Worm (Caenorhabditis elegans) whole organism, L2 larva: ENCODE data around the gene srbc-40.

Experiments
- R02D3.7 ChIP-seq: fragments of 150-350 bp; optimal IDR thresholded peaks from 2 replicates; lab custom pipeline; 2014; ENCODE audit warnings: missing biosample characterization, missing genetic modification characterization
- Y55F3AM.14 ChIP-seq: fragments of 200-800 bp; sonication (Bioruptor generic); optimal IDR thresholded peaks from 2 replicates; lab custom pipeline; 2018; ENCODE audit warnings: mild to moderate bottlenecking, missing genetic modification characterization, missing compliant biosample characterization
- ZK546.5 ChIP-seq: sonication (generic microtip); optimal IDR thresholded peaks from 2 replicates; lab custom pipeline; 2017; ENCODE audit warnings: missing biosample characterization, missing genetic modification characterization
- alr-1 ChIP-seq: fragments of 150-350 bp; optimal IDR thresholded peaks from 2 replicates; lab custom pipeline; 2014; ENCODE audit warnings: missing biosample characterization, missing genetic modification characterization
- aly-2 ChIP-seq: fragments of 150-350 bp; optimal IDR thresholded peaks from 2 replicates; lab custom pipeline; 2014; ENCODE audit warnings: missing biosample characterization, missing genetic modification characterization
- ama-1 ChIP-seq: fragments of 150-350 bp; optimal IDR thresholded peaks from 2 replicates; lab custom pipeline; 2018; ENCODE audit warnings: inconsistent platforms
- crh-2 ChIP-seq: sonication (generic microtip); optimal IDR thresholded peaks from 2 replicates; lab custom pipeline; 2017; ENCODE audit warnings: missing biosample characterization, missing genetic modification characterization
- dmd-4 ChIP-seq: sonication (generic microtip); optimal IDR thresholded peaks from 2 replicates; lab custom pipeline; 2017; ENCODE audit warnings: missing biosample characterization, missing genetic modification characterization
- egl-27 ChIP-seq: sonication (generic microtip); optimal IDR thresholded peaks from 3 replicates; lab custom pipeline; 2017; ENCODE audit warnings: missing biosample characterization, missing genetic modification reagents, missing genetic modification characterization
- fos-1 ChIP-seq: fragments of 150-350 bp; optimal IDR thresholded peaks from 2 replicates; lab custom pipeline; 2014; ENCODE audit warnings: missing biosample characterization, missing genetic modification characterization
- gmeb-1 ChIP-seq: fragments of 150-350 bp; optimal IDR thresholded peaks from 2 replicates; lab custom pipeline; 2014; ENCODE audit warnings: missing biosample characterization, missing genetic modification characterization
- lin-11 ChIP-seq: fragments of 150-350 bp; sonication (generic microtip); optimal IDR thresholded peaks from 2 replicates; lab custom pipeline; 2014; ENCODE audit warnings: missing biosample characterization, missing genetic modification characterization, inconsistent platforms, mixed read lengths
- lin-39 ChIP-seq: fragments of 150-350 bp; optimal IDR thresholded peaks from 2 replicates; lab custom pipeline; 2014; ENCODE audit warnings: missing biosample characterization, missing genetic modification reagents, missing genetic modification characterization
- lsy-2 ChIP-seq, 2 experiments: fragments of 150-350 bp in 1 of 2; sonication (generic microtip) in 1 of 2; optimal IDR thresholded peaks; 2 replicates each; lab custom pipeline; 2014 to 2017; ENCODE audit warnings: missing biosample characterization in 2 of 2, missing genetic modification characterization in 2 of 2
- mdl-1 ChIP-seq, 2 experiments: fragments of 150-350 bp in 1 of 2; sonication (generic microtip) in 1 of 2; optimal IDR thresholded peaks; 2 replicates each; lab custom pipeline; 2017; ENCODE audit warnings: missing biosample characterization in 2 of 2, missing genetic modification characterization in 2 of 2
- nhr-10 ChIP-seq: sonication (generic microtip); optimal IDR thresholded peaks from 2 replicates; lab custom pipeline; 2017; ENCODE audit warnings: missing biosample characterization, missing genetic modification characterization
- nhr-11 ChIP-seq: fragments of 150-350 bp; optimal IDR thresholded peaks from 2 replicates; lab custom pipeline; 2014; ENCODE audit warnings: missing biosample characterization, missing genetic modification characterization
- nhr-12 ChIP-seq: fragments of 150-350 bp; optimal IDR thresholded peaks from 2 replicates; lab custom pipeline; 2014; ENCODE audit warnings: missing biosample characterization, missing genetic modification characterization
- nhr-129 ChIP-seq: fragments of 150-350 bp; optimal IDR thresholded peaks from 2 replicates; lab custom pipeline; 2014; ENCODE audit warnings: missing biosample characterization, missing genetic modification characterization
- nhr-21 ChIP-seq: fragments of 150-350 bp; optimal IDR thresholded peaks from 2 replicates; lab custom pipeline; 2014; ENCODE audit warnings: missing biosample characterization, missing genetic modification characterization
- nhr-23 ChIP-seq: fragments of 150-350 bp; optimal IDR thresholded peaks from 2 replicates; lab custom pipeline; 2014; ENCODE audit warnings: missing biosample characterization, missing genetic modification reagents, missing genetic modification characterization
- nhr-25 ChIP-seq: fragments of 150-350 bp; sonication (generic microtip); optimal IDR thresholded peaks from 3 replicates; lab custom pipeline; 2014; ENCODE audit warnings: missing biosample characterization, missing genetic modification characterization
- nhr-6 ChIP-seq: fragments of 150-350 bp; optimal IDR thresholded peaks from 2 replicates; lab custom pipeline; 2014; ENCODE audit warnings: missing biosample characterization, missing genetic modification characterization
- nhr-77 ChIP-seq: fragments of 150-350 bp; optimal IDR thresholded peaks from 2 replicates; lab custom pipeline; 2014; ENCODE audit warnings: missing biosample characterization, missing genetic modification characterization
- peb-1 ChIP-seq: fragments of 150-350 bp; optimal IDR thresholded peaks from 2 replicates; lab custom pipeline; 2014; ENCODE audit warnings: missing biosample characterization, missing genetic modification characterization
- skn-1 ChIP-seq: sonication (generic microtip); optimal IDR thresholded peaks from 2 replicates; lab custom pipeline; 2017; ENCODE audit warnings: missing biosample characterization, missing genetic modification characterization
- sma-3 ChIP-seq: sonication (generic microtip); optimal IDR thresholded peaks from 2 replicates; lab custom pipeline; 2016; ENCODE audit warnings: missing genetic modification reagents, missing genetic modification characterization, missing compliant biosample characterization
- sma-9 ChIP-seq, 2 experiments: fragments of 150-350 bp in 1 of 2; sonication (generic microtip) in 1 of 2; optimal IDR thresholded peaks; 2 replicates each; lab custom pipeline; 2014 to 2016; ENCODE audit warnings: missing genetic modification characterization in 2 of 2, mild to moderate bottlenecking in 1 of 2, missing biosample characterization in 1 of 2, missing compliant biosample characterization in 1 of 2, missing genetic modification reagents in 1 of 2, moderate library complexity in 1 of 2
- unc-39 ChIP-seq: fragments of 150-350 bp; optimal IDR thresholded peaks from 2 replicates; lab custom pipeline; 2014; ENCODE audit warnings: missing biosample characterization, missing genetic modification characterization
- unc-55 ChIP-seq: fragments of 150-350 bp; sonication (generic microtip); optimal IDR thresholded peaks from 3 replicates; lab custom pipeline; 2014; ENCODE audit warnings: missing biosample characterization, missing genetic modification reagents, missing genetic modification characterization
- unc-62 ChIP-seq: fragments of 150-350 bp; optimal IDR thresholded peaks from 2 replicates; lab custom pipeline; 2014; ENCODE audit warnings: missing biosample characterization, missing genetic modification reagents, missing genetic modification characterization
- zag-1 ChIP-seq: fragments of 150-350 bp; optimal IDR thresholded peaks from 2 replicates; lab custom pipeline; 2014; ENCODE audit warnings: missing biosample characterization, missing genetic modification characterization
- ztf-11 ChIP-seq: sonication (generic microtip); optimal IDR thresholded peaks from 2 replicates; lab custom pipeline; 2017; ENCODE audit warnings: missing biosample characterization, missing genetic modification characterization
- ztf-4 ChIP-seq: fragments of 150-350 bp; optimal IDR thresholded peaks from 2 replicates; lab custom pipeline; 2014; ENCODE audit warnings: missing biosample characterization, missing genetic modification characterization

Gene srbc-40

DNA sequence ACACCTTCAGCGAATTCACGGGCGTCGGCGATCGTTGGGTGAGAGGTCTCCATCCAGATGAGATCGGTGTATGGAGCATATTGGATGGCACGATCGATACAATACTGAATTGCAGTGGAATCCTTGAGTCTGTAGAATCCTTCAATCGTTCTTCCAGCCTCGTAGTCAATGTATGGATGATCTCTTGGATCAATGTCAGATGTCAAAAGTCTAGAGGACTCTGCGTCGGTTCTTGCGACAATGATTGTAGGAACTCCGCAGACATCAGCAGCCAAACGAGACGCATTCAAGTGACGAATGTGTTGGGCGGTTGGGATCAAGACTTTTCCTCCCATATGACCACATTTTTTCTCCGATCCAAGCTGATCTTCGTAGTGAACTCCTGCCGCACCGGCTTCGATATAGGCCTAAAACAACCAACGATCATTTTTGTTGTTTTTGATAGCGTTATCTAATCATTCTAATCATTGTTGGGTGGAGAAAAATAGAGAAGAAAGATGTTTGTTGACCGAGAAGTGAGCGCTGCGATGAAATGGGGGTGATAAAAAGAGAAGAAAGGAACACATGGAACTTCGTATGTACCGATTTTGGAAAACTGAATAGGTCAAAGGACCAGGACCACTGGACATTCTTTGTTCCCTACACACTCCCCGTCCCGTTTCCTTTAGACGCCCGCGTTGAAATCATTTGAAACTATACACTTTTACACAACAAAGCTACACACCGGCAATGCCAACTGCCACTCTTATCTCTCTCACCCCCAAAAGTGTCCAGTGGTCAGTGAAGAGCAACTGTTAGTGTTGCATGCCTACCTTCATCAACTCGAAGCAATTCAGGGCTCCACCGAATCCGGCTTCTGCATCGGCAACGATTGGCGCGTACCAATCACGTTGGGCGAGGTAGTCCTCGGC is 7.2 kb upstream of the srbc-40 start (continued):
- TF ChIP-seq nhr-77 (tag; lab: Kevin White, UChicago) (no peak), ZK546.5 (tag; lab: Kevin White, UChicago) (no peak), lin-39 (no peak), lin-11 (tag; lab: Kevin White, UChicago) (peak; percentile 38), mdl-1 (tag; optimal IDR thresholded peaks at IDR 0.05; lab: Kevin White, UChicago) (no peak), dmd-4 (tag; lab: Kevin White, UChicago) (no peak), sma-3 (GFP tag; lab: Kevin White, UChicago) (no peak), unc-39 (tag; lab: Kevin White, UChicago) (no peak), zag-1 (no peak), sma-9 (GFP tag; optimal IDR thresholded peaks at IDR 0.05; lab: Kevin White, UChicago) (peak; percentile 20), sma-9 (tag; optimal IDR thresholded peaks at IDR 0.05; lab: Kevin White, UChicago) (no peak), nhr-11 (no peak), nhr-23 (tag; lab: Kevin White, UChicago) (no peak), egl-27 (tag; lab: Kevin White, UChicago) (no peak), alr-1 (no peak), peb-1 (no peak), nhr-25 (no peak), gmeb-1 (no peak), skn-1 (no peak), nhr-10 (tag; lab: Kevin White, UChicago) (no peak), nhr-129 (tag; lab: Kevin White, UChicago) (peak; percentile 19)
- TF ChIP-seq, all 48 proteins: peak for 10

DNA sequence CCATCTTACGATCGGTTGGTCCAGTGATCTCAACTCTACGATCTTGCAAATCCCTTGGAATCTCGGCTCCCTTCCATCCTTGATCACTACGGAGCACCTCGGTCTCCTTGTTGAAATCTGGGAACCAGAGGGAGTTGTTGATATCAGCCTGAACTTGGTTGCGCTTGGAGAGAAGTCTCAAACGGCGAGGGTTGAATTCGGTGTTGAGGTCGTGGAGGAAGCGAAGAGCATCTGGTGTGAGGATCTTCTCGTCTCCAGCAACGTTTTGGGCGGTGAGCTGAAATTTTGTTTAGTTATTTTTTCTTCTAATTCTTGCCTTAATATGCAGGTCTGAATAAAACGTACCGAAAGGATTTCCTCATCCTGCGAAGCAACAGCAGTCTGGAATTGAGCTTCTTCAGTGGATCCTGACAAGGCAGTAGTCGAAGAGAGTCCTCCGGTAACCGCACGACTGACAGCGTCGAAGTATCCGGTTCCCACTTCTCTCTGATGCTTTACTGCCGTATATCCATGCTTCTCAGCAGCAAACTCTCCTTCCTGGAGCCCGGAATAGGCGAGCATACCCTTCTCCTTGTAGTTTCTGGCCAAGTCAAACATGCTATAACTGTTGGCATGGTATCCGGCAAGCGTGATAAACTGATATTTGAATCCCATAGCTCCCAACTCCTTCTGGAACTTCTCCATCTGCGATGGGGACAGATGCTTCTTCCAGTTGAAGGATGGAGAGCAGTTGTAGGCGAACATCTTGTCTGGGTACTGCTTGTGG is 6.4 kb upstream of the srbc-40 start:
- peak; percentile 27 for TF ChIP-seq Y55F3AM.14 (GFP tag; lab: Kevin White, UChicago)
- TF ChIP-seq R02D3.7, result no peak
- TF ChIP-seq crh-2 (tag; lab: Kevin White, UChicago), result peak; percentile 14
- no peak for TF ChIP-seq ztf-11 (tag; lab: Kevin White, UChicago)
- TF ChIP-seq lsy-2 (tag; optimal IDR thresholded peaks at IDR 0.05; lab: Kevin White, UChicago), result peak in 1 of 2 experiments; percentile 29
- TF ChIP-seq ama-1 (lab: Kevin White, UChicago), result peak; percentile 94

ce11 chrV:724946-725806 is 5.5 kb upstream of the srbc-40 start:
- TF ChIP-seq crh-2 (tag; lab: Kevin White, UChicago) (no peak), sma-3 (GFP tag; lab: Kevin White, UChicago) (no peak), nhr-6 (tag; lab: Kevin White, UChicago) (no peak), fos-1 (tag; lab: Kevin White, UChicago) (no peak), lin-39 (no peak), zag-1 (no peak), unc-62 (GFP tag; lab: Kevin White, UChicago) (no peak), ztf-4 (tag; lab: Kevin White, UChicago) (no peak), ama-1 (lab: Kevin White, UChicago) (peak; percentile 92), nhr-12 (no peak), unc-55 (GFP tag; lab: Kevin White, UChicago) (no peak), dmd-4 (tag; lab: Kevin White, UChicago) (no peak), nhr-21 (peak; percentile 16), aly-2 (tag; lab: Kevin White, UChicago) (no peak), nhr-129 (tag; lab: Kevin White, UChicago) (peak; percentile 35), lin-11 (tag; lab: Kevin White, UChicago) (peak; percentile 13), nhr-77 (tag; lab: Kevin White, UChicago) (no peak), Y55F3AM.14 (GFP tag; lab: Kevin White, UChicago) (peak; percentile 14), sma-9 (GFP tag; optimal IDR thresholded peaks at IDR 0.05; lab: Kevin White, UChicago) (peak; percentile 41), sma-9 (tag; optimal IDR thresholded peaks at IDR 0.05; lab: Kevin White, UChicago) (no peak)
- TF ChIP-seq, all 48 proteins: peak for 6
